Worm (Caenorhabditis elegans): ENCODE results near the gene cec-5.
A peak's percentile ranks its signal among the peaks of the same experiment; 100 is the strongest.

cec-5 gene

ce11 chrIV:7550445-7550844 is 29.5 kb downstream of the cec-5 start, which contains the start of gene pam-1:
TSS of gene pam-1 (minus strand) at chrIV:7550812.
- TF ChIP-seq him-1 (tag; optimal IDR thresholded peaks at IDR 0.05), result no peak
- TF ChIP-seq dao-5 (tag; optimal IDR thresholded peaks at IDR 0.05), result no peak
- TF ChIP-seq W03F9.2 (tag; optimal IDR thresholded peaks at IDR 0.05), result no peak

ce11 chrIV:7549844-7550243 is 30.1 kb downstream of the cec-5 start:
- peak; percentile 9 for TF ChIP-seq W03F9.2 (tag; optimal IDR thresholded peaks at IDR 0.05)
- TF ChIP-seq him-1 (tag; optimal IDR thresholded peaks at IDR 0.05), result no peak

ce11 chrIV:7547843-7548578 is 31.9 kb downstream of the cec-5 start, which contains the start of the genes cdd-2 and oef-1:
TSS of gene cdd-2 (minus strand) at chrIV:7547893.
TSS of gene oef-1 (plus strand) at chrIV:7548417.
- no peak for TF ChIP-seq him-1 (tag; optimal IDR thresholded peaks at IDR 0.05)
- no peak for TF ChIP-seq W03F9.2 (tag; optimal IDR thresholded peaks at IDR 0.05)
- TF ChIP-seq dao-5 (tag; optimal IDR thresholded peaks at IDR 0.05), result no peak

ce11 chrIV:7543662-7544061 is 36.2 kb downstream of the cec-5 start:
- TF ChIP-seq dao-5 (tag; optimal IDR thresholded peaks at IDR 0.05) (no peak), him-1 (tag; optimal IDR thresholded peaks at IDR 0.05) (no peak), W03F9.2 (tag; optimal IDR thresholded peaks at IDR 0.05) (no peak)

ce11 chrIV:7542485-7543001 is 37.4 kb downstream of the cec-5 start, which contains the start of gene R05G6.10:
TSS of gene R05G6.10 (minus strand) at chrIV:7542535.
- no peak for TF ChIP-seq W03F9.2 (tag; optimal IDR thresholded peaks at IDR 0.05)
- TF ChIP-seq dao-5 (tag; optimal IDR thresholded peaks at IDR 0.05), result no peak
- TF ChIP-seq him-1 (tag; optimal IDR thresholded peaks at IDR 0.05), result no peak

- TF ChIP-seq W03F9.2 (tag; optimal IDR thresholded peaks at IDR 0.05) (no peak), dao-5 (tag; optimal IDR thresholded peaks at IDR 0.05) (no peak), him-1 (tag; optimal IDR thresholded peaks at IDR 0.05) (no peak)
Observed at ce11 chrIV:7532360-7532759, 47.6 kb downstream of the cec-5 start, which contains the start of gene R05G6.1. TSS of gene R05G6.1 (plus strand) at chrIV:7532660.

ce11 chrIV:7530226-7531070 is 49.5 kb downstream of the cec-5 start:
- TF ChIP-seq him-1 (tag; optimal IDR thresholded peaks at IDR 0.05) (no peak), W03F9.2 (tag; optimal IDR thresholded peaks at IDR 0.05) (no peak), dao-5 (tag; optimal IDR thresholded peaks at IDR 0.05) (no peak)
